Fruit fly (Drosophila melanogaster): ENCODE results near the gene Aasdh.

DNA sequence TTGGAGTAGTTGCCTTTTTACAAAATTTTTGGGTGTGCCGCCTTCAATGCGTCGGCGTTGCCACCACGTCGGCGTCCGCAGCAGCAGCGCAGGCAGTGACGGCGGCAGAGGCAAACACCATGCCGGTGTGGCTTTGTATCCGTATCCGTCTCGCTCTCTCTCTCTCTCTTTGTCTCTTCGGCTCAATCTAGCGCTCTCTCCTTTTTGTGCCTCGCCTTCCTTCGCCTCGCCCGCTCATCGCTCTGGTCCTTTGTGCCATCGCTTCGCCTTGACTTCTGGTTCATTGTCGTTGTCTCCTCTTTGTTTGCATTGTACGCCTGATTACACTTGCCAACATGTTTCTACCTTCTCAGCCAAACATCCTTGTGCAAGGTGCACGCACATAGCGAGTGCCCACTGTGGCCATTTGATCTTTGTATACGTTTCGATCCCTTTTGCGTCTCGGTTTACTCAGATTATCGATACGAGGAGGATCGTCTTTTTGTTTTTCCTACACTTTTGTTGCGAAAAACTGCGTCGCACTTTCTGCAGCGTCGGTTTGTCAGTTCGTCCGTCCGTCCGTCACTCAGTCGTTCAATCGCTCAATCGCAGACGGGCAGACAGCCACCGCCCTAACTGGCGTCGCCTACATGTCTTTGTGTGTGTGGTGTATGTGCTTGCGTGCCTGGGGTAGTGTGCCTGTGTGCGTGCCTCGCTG, 32.9 kb downstream of the Aasdh start:
- TF ChIP-seq h (optimal IDR thresholded peaks at IDR 0.05) = no peak
- no peak for TF ChIP-seq ttk (optimal IDR thresholded peaks at IDR 0.05)

Data from Kc167 (cell line).